Fruit fly (Drosophila melanogaster) whole organism, embryonic: Measurements from ENCODE around the gene pit.
A peak's percentile ranks its signal among the peaks of the same experiment; 100 is the strongest.

Experiments
- Ada2b ChIP-seq: fragments of 200-800 bp; sonication (Bioruptor generic); IDR thresholded peaks from 2 replicates; pipeline ENCODE4 v1.3.6; 2022; ENCODE audit warnings: missing biosample characterization, missing genetic modification characterization
- Atf6 ChIP-seq: fragments of 200-800 bp; sonication (Bioruptor generic); IDR thresholded peaks from 2 replicates; pipeline ENCODE4 v1.3.6; 2022; ENCODE audit warnings: missing biosample characterization, missing genetic modification characterization
- Awh ChIP-seq: fragments of 200-800 bp; sonication (Bioruptor generic); IDR thresholded peaks from 2 replicates; pipeline ENCODE4, ENCODE4 v1.3.6; 2022; ENCODE audit warnings: missing biosample characterization, missing genetic modification characterization
- CG1024 ChIP-seq: fragments of 200-800 bp; sonication (Bioruptor generic); IDR thresholded peaks from 2 replicates; pipeline ENCODE4 v1.3.6; 2022; ENCODE audit warnings: missing biosample characterization, missing genetic modification characterization
- CG10366 ChIP-seq: fragments of 200-800 bp; sonication (Bioruptor generic); IDR thresholded peaks from 2 replicates; pipeline ENCODE4 v1.3.6; 2022; ENCODE audit warnings: missing biosample characterization, missing genetic modification characterization
- CG11456 ChIP-seq: fragments of 200-800 bp; sonication (Bioruptor generic); IDR thresholded peaks from 3 replicates; pipeline ENCODE4 v1.3.6; 2022; ENCODE audit warnings: missing biosample characterization, missing genetic modification characterization
- CG12155 ChIP-seq: fragments of 200-800 bp; sonication (Bioruptor generic); optimal IDR thresholded peaks from 3 replicates; lab custom pipeline; 2016; ENCODE audit warnings: missing biosample characterization, missing genetic modification characterization
- CG1233 ChIP-seq: fragments of 200-800 bp; sonication (Bioruptor generic); optimal IDR thresholded peaks from 4 replicates; lab custom pipeline; 2018; ENCODE audit warnings: missing biosample characterization, mild to moderate bottlenecking, missing genetic modification characterization
- CG12659 ChIP-seq: fragments of 200-800 bp; sonication (Bioruptor generic); optimal IDR thresholded peaks from 3 replicates; lab custom pipeline; 2017; ENCODE audit warnings: mild to moderate bottlenecking, missing biosample characterization, missing genetic modification reagents, missing genetic modification characterization
- CG14710 ChIP-seq: fragments of 200-800 bp; sonication (Bioruptor generic); optimal IDR thresholded peaks from 3 replicates; lab custom pipeline; 2019; ENCODE audit warnings: missing biosample characterization, mild to moderate bottlenecking, missing genetic modification characterization, moderate library complexity
- CG14860 ChIP-seq: fragments of 200-800 bp; sonication (Bioruptor generic); IDR thresholded peaks from 3 replicates; pipeline ENCODE4 v1.3.6; 2022; ENCODE audit warnings: missing biosample characterization, missing genetic modification characterization; ENCODE audit not compliant: partially characterized antibody
- CG15514 ChIP-seq: fragments of 200-800 bp; sonication (Bioruptor generic); optimal IDR thresholded peaks from 3 replicates; lab custom pipeline; 2017; ENCODE audit warnings: missing biosample characterization, missing genetic modification characterization, mild to moderate bottlenecking, moderate library complexity, missing genetic modification reagents
- CG1603 ChIP-seq: fragments of 200-800 bp; sonication (Bioruptor generic); optimal IDR thresholded peaks from 2 replicates; lab custom pipeline; 2019; ENCODE audit warnings: missing biosample characterization, mild to moderate bottlenecking, missing genetic modification characterization, moderate library complexity
- CG2678 ChIP-seq: fragments of 200-800 bp; sonication (Bioruptor generic); optimal IDR thresholded peaks from 3 replicates; lab custom pipeline; 2019; ENCODE audit warnings: missing biosample characterization, mild to moderate bottlenecking, missing genetic modification characterization, moderate library complexity
- CG32772 ChIP-seq: fragments of 200-800 bp; sonication (Bioruptor generic); IDR thresholded peaks from 2 replicates; pipeline ENCODE4 v1.3.6; 2022; ENCODE audit warnings: missing biosample characterization, missing genetic modification characterization
- CG3995 ChIP-seq: fragments of 200-800 bp; sonication (Bioruptor generic); optimal IDR thresholded peaks from 3 replicates; lab custom pipeline; 2016; ENCODE audit warnings: missing biosample characterization, missing genetic modification characterization
- CG5245 ChIP-seq: fragments of 200-800 bp; sonication (Bioruptor generic); optimal IDR thresholded peaks from 3 replicates; lab custom pipeline; 2016; ENCODE audit warnings: missing biosample characterization, missing genetic modification characterization
- CG6689 ChIP-seq: fragments of 200-800 bp; sonication (Bioruptor generic); IDR thresholded peaks from 2 replicates; pipeline ENCODE4 v1.3.6; 2022; ENCODE audit warnings: missing biosample characterization, missing genetic modification characterization
- CG6854 ChIP-seq: fragments of 200-800 bp; sonication (Bioruptor generic); optimal IDR thresholded peaks from 3 replicates; lab custom pipeline; 2017; ENCODE audit warnings: missing biosample characterization, mild to moderate bottlenecking, missing genetic modification characterization
- CG7963 ChIP-seq: fragments of 200-800 bp; sonication (Bioruptor generic); IDR thresholded peaks from 3 replicates; pipeline ENCODE4 v1.3.6; 2022; ENCODE audit warnings: missing biosample characterization, missing genetic modification characterization; ENCODE audit not compliant: partially characterized antibody
- CG7987 ChIP-seq: fragments of 200-800 bp; sonication (Bioruptor generic); optimal IDR thresholded peaks from 2 replicates; lab custom pipeline; 2018; ENCODE audit warnings: missing biosample characterization, mild to moderate bottlenecking, missing genetic modification characterization, moderate library complexity
- E2f2 ChIP-seq: fragments of 200-800 bp; sonication (Bioruptor generic); IDR thresholded peaks from 2 replicates; pipeline ENCODE4 v1.3.6; 2022; ENCODE audit warnings: missing biosample characterization, missing genetic modification characterization
- Hr78 ChIP-seq, 2 experiments: fragments of 200-800 bp in 1 of 2; fragments of >200 bp in 1 of 2; sonication (Bioruptor generic) in 1 of 2; optimal IDR thresholded peaks; 2 replicates each; lab custom pipeline; 2017 to 2019; ENCODE audit warnings: missing biosample characterization in 2 of 2, missing genetic modification characterization in 2 of 2, mild to moderate bottlenecking in 1 of 2, moderate library complexity in 1 of 2
- Mrtf ChIP-seq: fragments of 200-800 bp; sonication (Bioruptor generic); IDR thresholded peaks from 3 replicates; pipeline ENCODE4 v1.3.6; 2022; ENCODE audit warnings: missing biosample characterization, missing genetic modification characterization
- NfI ChIP-seq: fragments of 200-800 bp; sonication (Bioruptor generic); optimal IDR thresholded peaks from 3 replicates; lab custom pipeline; 2018; ENCODE audit warnings: missing biosample characterization, mild to moderate bottlenecking, missing genetic modification characterization, moderate library complexity
- Optix ChIP-seq: fragments of 200-800 bp; sonication (Bioruptor generic); IDR thresholded peaks from 3 replicates; pipeline ENCODE4 v1.3.6; 2022; ENCODE audit warnings: missing biosample characterization, missing genetic modification characterization
- Six4 ChIP-seq: fragments of 200-800 bp; sonication (Bioruptor generic); optimal IDR thresholded peaks from 2 replicates; lab custom pipeline; 2016; ENCODE audit warnings: missing biosample characterization, missing genetic modification characterization
- Sox102F ChIP-seq: fragments of 200-800 bp; sonication (Bioruptor generic); optimal IDR thresholded peaks from 2 replicates; lab custom pipeline; 2018; ENCODE audit warnings: missing biosample characterization, mild to moderate bottlenecking, missing genetic modification characterization, moderate library complexity
- YL-1 ChIP-seq: fragments of 200-800 bp; sonication (Bioruptor generic); optimal IDR thresholded peaks from 3 replicates; lab custom pipeline; 2017; ENCODE audit warnings: missing biosample characterization, mild to moderate bottlenecking, missing genetic modification characterization
- al ChIP-seq: fragments of 200-800 bp; sonication (Bioruptor generic); IDR thresholded peaks from 2 replicates; pipeline ENCODE4 v1.3.6; 2022; ENCODE audit warnings: missing biosample characterization, missing genetic modification characterization
- amos ChIP-seq: fragments of 200-800 bp; sonication (Bioruptor generic); IDR thresholded peaks from 2 replicates; pipeline ENCODE4 v1.3.6; 2022; ENCODE audit warnings: missing biosample characterization, missing genetic modification characterization; ENCODE audit not compliant: partially characterized antibody
- br ChIP-seq: fragments of >200 bp; optimal IDR thresholded peaks from 2 replicates; lab custom pipeline; 2017
- chif ChIP-seq, 2 experiments: fragments of 200-800 bp; sonication (Bioruptor generic); optimal IDR thresholded peaks; 3 replicates each; lab custom pipeline; 2016; ENCODE audit warnings: missing biosample characterization in 2 of 2, missing genetic modification characterization in 2 of 2
- chinmo ChIP-seq: fragments of 200-800 bp; sonication (Bioruptor generic); IDR thresholded peaks from 4 replicates; pipeline ENCODE4 v1.3.6; 2022; ENCODE audit warnings: missing biosample characterization, missing genetic modification characterization; ENCODE audit not compliant: partially characterized antibody
- corto ChIP-seq: fragments of 200-800 bp; sonication (Bioruptor generic); optimal IDR thresholded peaks from 2 replicates; lab custom pipeline; 2016; ENCODE audit warnings: missing biosample characterization, mild to moderate bottlenecking, missing genetic modification characterization, moderate library complexity
- crc ChIP-seq: fragments of 200-800 bp; sonication (Bioruptor generic); optimal IDR thresholded peaks from 2 replicates; lab custom pipeline; 2016; ENCODE audit warnings: missing biosample characterization, missing genetic modification characterization
- cwo ChIP-seq: fragments of 200-800 bp; sonication (Bioruptor generic); optimal IDR thresholded peaks from 3 replicates; lab custom pipeline; 2017; ENCODE audit warnings: missing biosample characterization, missing genetic modification characterization, mild to moderate bottlenecking, moderate library complexity, missing genetic modification reagents
- dmrt11E ChIP-seq: fragments of 200-800 bp; sonication (Bioruptor generic); optimal IDR thresholded peaks from 3 replicates; lab custom pipeline; 2018; ENCODE audit warnings: missing biosample characterization, mild to moderate bottlenecking, missing genetic modification characterization, moderate library complexity
- ems ChIP-seq: fragments of 200-800 bp; sonication (Bioruptor generic); optimal IDR thresholded peaks from 3 replicates; lab custom pipeline; 2016; ENCODE audit warnings: missing biosample characterization, missing genetic modification characterization
- ewg ChIP-seq: fragments of 200-800 bp; sonication (Bioruptor generic); optimal IDR thresholded peaks from 3 replicates; lab custom pipeline; 2017; ENCODE audit warnings: mild to moderate bottlenecking, missing biosample characterization, missing genetic modification reagents, missing genetic modification characterization
- fd64A ChIP-seq: fragments of 200-800 bp; sonication (Bioruptor generic); optimal IDR thresholded peaks from 3 replicates; lab custom pipeline; 2018; ENCODE audit warnings: missing biosample characterization, mild to moderate bottlenecking, missing genetic modification characterization
- hb ChIP-seq: fragments of 200-800 bp; sonication (Bioruptor generic); IDR thresholded peaks from 3 replicates; pipeline ENCODE4 v1.3.6; 2022; ENCODE audit warnings: missing biosample characterization, missing genetic modification characterization; ENCODE audit not compliant: partially characterized antibody
- hbn ChIP-seq: fragments of 200-800 bp; sonication (Bioruptor generic); IDR thresholded peaks from 2 replicates; pipeline ENCODE4 v1.3.6; 2022; ENCODE audit warnings: missing biosample characterization, missing genetic modification characterization; ENCODE audit not compliant: partially characterized antibody
- repo ChIP-seq: fragments of 200-800 bp; sonication (Bioruptor generic); optimal IDR thresholded peaks from 2 replicates; lab custom pipeline; 2016; ENCODE audit warnings: missing biosample characterization, missing genetic modification characterization
- slbo ChIP-seq: fragments of 200-800 bp; sonication (Bioruptor generic); IDR thresholded peaks from 2 replicates; pipeline ENCODE4 v1.3.6; 2022; ENCODE audit warnings: missing biosample characterization, missing genetic modification characterization
- sob ChIP-seq: fragments of 200-800 bp; sonication (Bioruptor generic); IDR thresholded peaks from 2 replicates; pipeline ENCODE4 v1.3.6; 2022; ENCODE audit warnings: missing biosample characterization, missing genetic modification characterization
- ssp ChIP-seq: fragments of 200-800 bp; sonication (Bioruptor generic); IDR thresholded peaks from 2 replicates; pipeline ENCODE4 v1.3.6; 2022; ENCODE audit warnings: missing biosample characterization, missing genetic modification characterization
- stwl ChIP-seq: fragments of 200-800 bp; sonication (Bioruptor generic); optimal IDR thresholded peaks from 3 replicates; lab custom pipeline; 2018; ENCODE audit warnings: missing biosample characterization, mild to moderate bottlenecking, missing genetic modification characterization, moderate library complexity
- tin ChIP-seq: fragments of 200-800 bp; sonication (Bioruptor generic); optimal IDR thresholded peaks from 3 replicates; lab custom pipeline; 2016; ENCODE audit warnings: missing biosample characterization, missing genetic modification characterization
- trem ChIP-seq: fragments of 200-800 bp; optimal IDR thresholded peaks from 3 replicates; lab custom pipeline; 2019; ENCODE audit warnings: missing biosample characterization, mild to moderate bottlenecking, missing genetic modification characterization, moderate library complexity
- wor ChIP-seq: fragments of 200-800 bp; sonication (Bioruptor generic); IDR thresholded peaks from 2 replicates; pipeline ENCODE4 v1.3.6; 2022; ENCODE audit warnings: missing biosample characterization, missing genetic modification characterization
- zen ChIP-seq: fragments of 200-800 bp; sonication (Bioruptor generic); optimal IDR thresholded peaks from 3 replicates; lab custom pipeline; 2018; ENCODE audit warnings: missing biosample characterization, mild to moderate bottlenecking, missing genetic modification characterization, moderate library complexity

pit gene

DNA sequence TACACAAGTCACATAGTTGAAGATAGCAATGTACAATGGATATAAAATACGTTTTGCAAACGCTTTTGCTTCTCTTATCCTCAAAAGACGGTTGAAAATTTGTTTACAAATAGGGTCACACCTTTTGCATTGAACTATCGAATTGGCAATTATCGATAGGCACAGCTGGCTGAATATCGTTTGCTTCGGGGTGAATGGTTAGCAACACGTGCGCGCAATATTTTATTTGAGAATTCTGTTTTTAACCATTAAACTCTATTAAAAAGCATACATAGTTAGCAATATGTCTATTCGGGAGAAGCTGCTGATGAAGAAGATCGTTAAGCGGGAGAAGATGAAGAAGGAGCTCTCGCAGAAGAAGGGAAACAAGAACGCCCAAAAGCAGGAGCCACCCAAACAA lies 1.5 kb downstream of the pit start (continued):
- TF ChIP-seq CG2678 (tag; lab: Kevin White, UChicago) (no peak), trem (peak; percentile 24), Mrtf (no peak), br (no peak), fd64A (GFP tag; lab: Kevin White, UChicago) (no peak), Optix (GFP tag; lab: Robert Waterston, UW) (no peak), dmrt11E (tag; lab: Kevin White, UChicago) (no peak), crc (GFP tag; lab: Kevin White, UChicago) (no peak), CG32772 (GFP tag; lab: Robert Waterston, UW) (no peak), CG14710 (tag; lab: Kevin White, UChicago) (peak; percentile 69), stwl (tag; lab: Kevin White, UChicago) (peak; percentile 64), E2f2 (GFP tag; lab: Robert Waterston, UW) (peak; percentile 77), CG11456 (GFP tag; lab: Robert Waterston, UW) (no peak), CG6854 (GFP tag; lab: Kevin White, UChicago) (no peak), CG3995 (GFP tag; lab: Kevin White, UChicago) (no peak), CG14860 (GFP tag; lab: Robert Waterston, UW) (peak; percentile 57), CG15514 (GFP tag; lab: Kevin White, UChicago) (peak; percentile 4), ewg (GFP tag; lab: Kevin White, UChicago) (no peak), CG5245 (GFP tag; lab: Kevin White, UChicago) (no peak), zen (tag; lab: Kevin White, UChicago) (peak; percentile 4), CG12155 (no peak), chif (GFP tag; optimal IDR thresholded peaks at IDR 0.05; lab: Kevin White, UChicago) (no peak), CG1603 (tag; lab: Kevin White, UChicago) (no peak), CG7987 (GFP tag; lab: Kevin White, UChicago) (no peak), CG7963 (peak; percentile 78; the same call in 2 of the 3 replicates), corto (GFP tag; lab: Kevin White, UChicago) (no peak), CG12659 (GFP tag; lab: Kevin White, UChicago) (peak; percentile 26), Sox102F (GFP tag; lab: Kevin White, UChicago) (no peak), Six4 (GFP tag; lab: Kevin White, UChicago) (no peak), sob (GFP tag; lab: Robert Waterston, UW) (no peak), chinmo (peak; percentile 75; the same call in 2 of the 4 replicates), al (GFP tag; lab: Robert Waterston, UW) (no peak), CG1233 (GFP tag; lab: Kevin White, UChicago) (no peak), hbn (peak; percentile 73), NfI (no peak), Atf6 (GFP tag; lab: Robert Waterston, UW) (no peak), amos (GFP tag; lab: Robert Waterston, UW) (peak; percentile 86), Awh (GFP tag; lab: Robert Waterston, UW) (no peak)

DNA sequence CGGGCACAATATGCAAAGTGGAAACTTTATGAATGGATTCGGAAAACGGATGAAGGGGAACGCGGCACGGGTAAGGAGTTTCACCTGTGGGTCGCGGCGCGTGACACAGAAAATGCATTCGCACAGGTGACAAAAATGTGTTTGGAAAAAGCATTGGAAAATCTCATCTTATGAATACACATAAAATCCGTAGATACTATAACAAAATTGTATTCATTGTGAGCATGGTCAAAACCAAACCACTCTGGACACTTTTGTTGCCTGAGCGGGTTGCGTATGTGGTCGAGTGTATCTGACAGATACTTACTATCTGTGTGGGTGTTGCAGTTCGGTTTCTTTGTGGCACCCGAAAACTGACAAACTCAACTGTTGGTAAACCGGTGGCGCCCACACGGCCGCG lies 5.4 kb downstream of the pit start:
- TF ChIP-seq CG10366 (GFP tag; lab: Robert Waterston, UW): peak; percentile 57
- TF ChIP-seq ems (GFP tag; lab: Kevin White, UChicago): peak; percentile 29
- TF ChIP-seq CG6689 (GFP tag; lab: Robert Waterston, UW): peak; percentile 62
- TF ChIP-seq repo: no peak
- peak; percentile 54 for TF ChIP-seq CG32772 (GFP tag; lab: Robert Waterston, UW)
- peak in 1 of 2 experiments; percentile 62 for TF ChIP-seq Hr78 (GFP tag; optimal IDR thresholded peaks at IDR 0.05; lab: Kevin White, UChicago)
- TF ChIP-seq CG1024: peak; percentile 47; the same call in 1 of the 2 replicates
- TF ChIP-seq ssp (GFP tag; lab: Robert Waterston, UW): no peak; the same call in 1 of the 2 replicates
- TF ChIP-seq tin (GFP tag; lab: Kevin White, UChicago): no peak
- peak; percentile 36; the same call in 1 of the 2 replicates for TF ChIP-seq slbo
- TF ChIP-seq wor (GFP tag; lab: Robert Waterston, UW): peak; percentile 43
- TF ChIP-seq hb: no peak
- TF ChIP-seq Ada2b (GFP tag; lab: Robert Waterston, UW): peak; percentile 66
- peak; percentile 23 for TF ChIP-seq cwo (GFP tag; lab: Kevin White, UChicago)
- TF ChIP-seq YL-1 (GFP tag; lab: Kevin White, UChicago): no peak
